Worm (Caenorhabditis elegans) whole organism, midembryonic: ENCODE measurements around the gene Y39G8B.1.

Experiments
- T22C8.4 ChIP-seq: fragments of 200-800 bp; sonication (Bioruptor generic); IDR thresholded peaks from 2 replicates; pipeline ENCODE4 v1.3.6; 2022; ENCODE audit warnings: missing genetic modification characterization, missing compliant biosample characterization
- cog-1 ChIP-seq: sonication (generic microtip); optimal IDR thresholded peaks from 2 replicates; lab custom pipeline; 2016; ENCODE audit warnings: missing genetic modification characterization, missing compliant biosample characterization
- flt-1 ChIP-seq: fragments of 200-800 bp; sonication (Bioruptor generic); IDR thresholded peaks from 2 replicates; pipeline ENCODE4 v1.3.6; 2022; ENCODE audit warnings: missing genetic modification characterization, missing compliant biosample characterization
- tab-1 ChIP-seq: fragments of 200-800 bp; sonication (Bioruptor generic); IDR thresholded peaks from 2 replicates; pipeline ENCODE4 v1.3.6; 2022; ENCODE audit warnings: missing genetic modification characterization, missing compliant biosample characterization
- ztf-29 ChIP-seq: fragments of 200-800 bp; sonication (Bioruptor generic); IDR thresholded peaks from 2 replicates; pipeline ENCODE4 v1.3.6; 2022; ENCODE audit warnings: missing genetic modification reagents, missing genetic modification characterization, missing compliant biosample characterization

DNA sequence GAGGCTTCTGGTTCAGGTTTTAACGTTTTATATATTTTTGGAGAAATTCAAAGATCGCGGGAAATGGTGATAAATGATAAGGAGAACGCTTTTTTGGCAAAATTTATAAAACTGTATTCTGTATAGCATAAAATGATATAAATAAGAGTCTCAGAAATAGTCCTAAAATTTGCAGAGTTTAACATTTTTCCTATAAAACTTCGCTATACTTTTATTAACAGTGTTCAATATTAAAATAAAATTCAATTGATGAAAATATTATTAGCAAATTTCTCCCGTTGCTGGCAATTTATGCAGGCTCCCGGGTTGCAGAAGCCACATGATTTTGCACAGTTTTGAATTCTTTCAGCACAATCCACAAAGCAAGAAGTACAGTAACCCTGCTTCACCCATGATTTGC lies 25.4 kb upstream of the Y39G8B.1 start, which contains the start of gene F01D5.2:
- no peak for TF ChIP-seq flt-1 (GFP tag; lab: Robert Waterston, UW)
- TF ChIP-seq tab-1 (GFP tag; lab: Robert Waterston, UW): no peak
- TF ChIP-seq T22C8.4 (GFP tag; lab: Robert Waterston, UW): no peak
- no peak for TF ChIP-seq ztf-29 (GFP tag; lab: Robert Waterston, UW)
- no peak for TF ChIP-seq cog-1
